Worm (Caenorhabditis elegans) whole organism, early embryonic: ENCODE data around the gene F13H10.3.
A peak's percentile ranks its signal among the peaks of the same experiment; 100 is the strongest.

ENCODE experiments used
- B0310.2 ChIP-seq: sonication (generic microtip); optimal IDR thresholded peaks from 2 replicates; lab custom pipeline; 2016; ENCODE audit warnings: mild to moderate bottlenecking, missing genetic modification characterization, missing compliant biosample characterization
- F13C5.2 ChIP-seq: sonication (generic microtip); optimal IDR thresholded peaks from 2 replicates; lab custom pipeline; 2017; ENCODE audit warnings: mild to moderate bottlenecking, missing genetic modification characterization, inconsistent platforms, missing compliant biosample characterization
- aly-1 ChIP-seq: sonication (generic microtip); optimal IDR thresholded peaks from 2 replicates; lab custom pipeline; 2016; ENCODE audit warnings: missing genetic modification characterization, missing compliant biosample characterization
- ama-1 ChIP-seq: fragments of 150-350 bp; optimal IDR thresholded peaks from 2 replicates; lab custom pipeline; 2014
- ceh-13 ChIP-seq: fragments of 200-800 bp; sonication (Bioruptor generic); optimal IDR thresholded peaks from 2 replicates; lab custom pipeline; 2018; ENCODE audit warnings: mild to moderate bottlenecking, missing genetic modification characterization, missing compliant biosample characterization
- ceh-36 ChIP-seq: sonication (generic microtip); optimal IDR thresholded peaks from 2 replicates; lab custom pipeline; 2016; ENCODE audit warnings: missing genetic modification characterization, inconsistent platforms, missing compliant biosample characterization
- ets-7 ChIP-seq: sonication (generic microtip); optimal IDR thresholded peaks from 2 replicates; lab custom pipeline; 2016; ENCODE audit warnings: missing genotype, missing genetic modification characterization, missing compliant biosample characterization
- flt-1 ChIP-seq: fragments of 200-800 bp; sonication (Bioruptor generic); IDR thresholded peaks from 2 replicates; pipeline ENCODE4 v1.3.6; 2022; ENCODE audit warnings: missing genetic modification characterization, missing compliant biosample characterization
- hmbx-1 ChIP-seq: sonication (generic microtip); optimal IDR thresholded peaks from 2 replicates; lab custom pipeline; 2016; ENCODE audit warnings: mild to moderate bottlenecking, missing genetic modification characterization, missing compliant biosample characterization
- hmg-4 ChIP-seq: fragments of 200-800 bp; sonication (Bioruptor generic); optimal IDR thresholded peaks from 2 replicates; lab custom pipeline; 2018; ENCODE audit warnings: mild to moderate bottlenecking, missing genetic modification characterization, missing compliant biosample characterization
- hnd-1 ChIP-seq: sonication (generic microtip); optimal IDR thresholded peaks from 2 replicates; lab custom pipeline; 2016; ENCODE audit warnings: missing genetic modification characterization, missing compliant biosample characterization
- pes-1 ChIP-seq: fragments of 200-800 bp; sonication (Bioruptor generic); IDR thresholded peaks from 2 replicates; pipeline ENCODE4 v1.3.6; 2022; ENCODE audit warnings: missing genetic modification reagents, missing genetic modification characterization, missing compliant biosample characterization
- scrt-1 ChIP-seq: fragments of 200-800 bp; sonication (Bioruptor generic); IDR thresholded peaks from 2 replicates; pipeline ENCODE4 v1.3.6; 2022; ENCODE audit warnings: missing genetic modification characterization, missing compliant biosample characterization
- sea-1 ChIP-seq: fragments of 200-800 bp; sonication (Bioruptor generic); conservative IDR thresholded peaks from 2 replicates; pipeline ENCODE4 v1.3.6; 2022; ENCODE audit warnings: missing genetic modification characterization, missing compliant biosample characterization
- tbx-11 ChIP-seq: fragments of 200-800 bp; sonication (Bioruptor generic); IDR thresholded peaks from 2 replicates; pipeline ENCODE4 v1.3.6; 2022; ENCODE audit warnings: missing genetic modification characterization, missing compliant biosample characterization
- tbx-37 ChIP-seq: fragments of 200-800 bp; sonication (Bioruptor generic); conservative IDR thresholded peaks from 2 replicates; pipeline ENCODE4 v1.3.6; 2022; ENCODE audit warnings: missing genetic modification reagents, missing genetic modification characterization, missing compliant biosample characterization
- tra-4 ChIP-seq: sonication (generic microtip); optimal IDR thresholded peaks from 2 replicates; lab custom pipeline; 2017; ENCODE audit warnings: missing genetic modification characterization, missing compliant biosample characterization

The F13H10.3 gene

DNA sequence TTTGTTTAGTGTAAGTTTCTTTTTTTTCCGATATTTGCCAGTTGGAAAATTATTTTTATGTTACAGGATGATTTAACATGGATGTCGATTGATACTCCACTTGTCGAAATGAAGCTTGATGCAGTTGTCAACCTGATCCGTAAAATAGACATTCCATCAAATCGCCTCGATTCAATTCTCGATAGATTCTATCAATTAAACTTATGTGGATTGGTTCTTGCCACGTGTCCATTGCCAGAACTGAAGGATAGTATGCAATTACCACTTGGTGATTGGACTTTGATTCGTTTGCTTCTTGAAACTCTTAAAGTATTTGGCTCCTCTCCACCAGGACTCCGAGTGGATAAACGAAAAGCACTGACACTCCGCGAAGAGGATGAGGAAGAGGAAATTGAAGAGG, 28.6 kb upstream of the F13H10.3 start:
- TF ChIP-seq ceh-36 (tag; lab: Kevin White, UChicago) = no peak
- TF ChIP-seq F13C5.2 (tag; lab: Kevin White, UChicago) = no peak
- no peak for TF ChIP-seq sea-1
- TF ChIP-seq ceh-13 = no peak
- no peak for TF ChIP-seq hmg-4 (GFP tag; lab: Kevin White, UChicago)
- no peak for TF ChIP-seq flt-1 (GFP tag; lab: Robert Waterston, UW)
- TF ChIP-seq pes-1 (GFP tag; lab: Robert Waterston, UW) = no peak
- TF ChIP-seq tra-4 (tag; lab: Kevin White, UChicago) = no peak
- TF ChIP-seq aly-1 (tag; lab: Kevin White, UChicago) = no peak
- no peak for TF ChIP-seq hnd-1
- no peak for TF ChIP-seq tbx-37 (GFP tag; lab: Robert Waterston, UW)

DNA sequence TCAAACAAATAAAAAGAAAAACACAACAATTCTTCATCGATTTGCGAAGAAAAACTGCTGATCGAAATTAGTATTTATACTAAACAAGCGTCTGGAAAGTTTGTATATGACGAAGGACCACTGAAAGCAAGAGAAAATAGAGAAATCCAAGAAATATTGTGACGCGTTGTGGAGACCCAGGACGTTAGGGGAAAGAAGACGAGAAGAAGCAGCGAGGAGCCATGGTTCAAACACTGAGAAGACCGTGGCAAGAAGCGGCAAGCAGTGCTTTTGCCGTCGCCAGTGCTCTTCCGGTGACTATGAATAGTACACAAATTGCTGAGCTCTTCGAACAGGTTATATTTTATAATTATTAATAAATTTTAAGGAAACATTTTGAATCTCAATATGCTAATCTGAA, 22.9 kb upstream of the F13H10.3 start:
- TF ChIP-seq tra-4 (tag; lab: Kevin White, UChicago) = no peak
- TF ChIP-seq ama-1 (lab: Kevin White, UChicago) = no peak
- no peak for TF ChIP-seq tbx-11 (GFP tag; lab: Robert Waterston, UW)
- TF ChIP-seq flt-1 (GFP tag; lab: Robert Waterston, UW) = no peak
- TF ChIP-seq aly-1 (tag; lab: Kevin White, UChicago) = no peak
- no peak for TF ChIP-seq sea-1

DNA sequence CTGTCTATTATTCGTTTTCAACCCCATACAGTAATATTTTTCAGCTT, 22.7 kb upstream of the F13H10.3 start, which contains the start of gene kdin-1:
Gene kdin-1 (plus strand): TSS at position 38 of the 47 bp plus-strand sequence.
- TF ChIP-seq hnd-1 = no peak
- TF ChIP-seq B0310.2 (tag; lab: Kevin White, UChicago) = no peak
- no peak for TF ChIP-seq sea-1
- no peak for TF ChIP-seq ets-7
- TF ChIP-seq hmg-4 (GFP tag; lab: Kevin White, UChicago) = no peak
- TF ChIP-seq F13C5.2 (tag; lab: Kevin White, UChicago) = no peak
- no peak for TF ChIP-seq aly-1 (tag; lab: Kevin White, UChicago)
- no peak for TF ChIP-seq ceh-36 (tag; lab: Kevin White, UChicago)
- no peak for TF ChIP-seq pes-1 (GFP tag; lab: Robert Waterston, UW)

DNA sequence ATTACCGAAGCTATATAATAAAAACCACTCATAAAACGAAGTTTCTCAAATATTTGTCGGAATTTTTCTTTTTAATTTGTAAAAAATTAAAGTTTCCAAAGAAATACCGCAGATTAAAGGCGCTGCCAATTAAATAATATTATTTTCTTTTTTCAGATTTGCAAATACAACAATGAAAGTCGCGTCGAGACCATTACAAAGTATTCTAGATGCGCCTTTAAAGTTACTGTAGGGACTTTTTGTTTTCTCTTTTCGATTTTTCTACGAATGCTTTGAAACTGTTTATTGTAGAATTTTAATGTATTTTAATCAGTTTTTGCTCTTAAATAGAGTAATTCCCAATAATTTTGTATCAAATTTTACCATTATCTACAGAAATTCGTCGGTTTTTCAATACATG, 22.5 kb upstream of the F13H10.3 start:
- TF ChIP-seq ets-7 (no peak), scrt-1 (GFP tag; lab: Robert Waterston, UW) (no peak), B0310.2 (tag; lab: Kevin White, UChicago) (no peak), tbx-11 (GFP tag; lab: Robert Waterston, UW) (no peak), ceh-36 (tag; lab: Kevin White, UChicago) (no peak), hmbx-1 (tag; lab: Kevin White, UChicago) (no peak), aly-1 (tag; lab: Kevin White, UChicago) (no peak), hmg-4 (GFP tag; lab: Kevin White, UChicago) (no peak)

DNA sequence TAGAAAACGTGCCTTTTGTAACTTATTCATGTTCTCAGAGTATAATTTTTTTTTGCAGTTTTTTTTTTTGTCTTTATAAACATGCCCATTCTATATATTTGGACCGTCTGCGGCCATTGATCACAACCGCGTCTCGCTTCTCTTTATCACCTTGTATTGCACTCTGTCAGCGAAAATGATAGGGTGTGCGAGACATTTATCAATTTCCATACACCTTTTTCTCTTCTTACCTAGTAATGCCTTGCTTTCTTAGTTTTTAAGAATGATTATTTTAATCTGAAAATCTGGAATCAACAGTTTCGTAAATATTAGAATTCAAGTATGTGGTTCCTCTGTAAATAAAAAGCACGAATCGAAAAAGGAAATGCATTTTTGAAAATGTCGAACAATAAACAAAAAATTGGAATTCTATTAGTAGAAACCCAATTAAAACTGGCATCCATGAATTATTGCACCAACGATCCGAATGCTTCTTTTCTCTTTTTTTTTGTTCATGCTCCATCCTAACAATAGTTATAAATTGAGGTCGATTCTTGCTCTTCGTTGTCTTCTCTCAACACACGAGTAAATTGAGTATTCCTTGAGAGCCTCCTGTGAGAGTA, 21.5 kb upstream of the F13H10.3 start:
- TF ChIP-seq ama-1 (lab: Kevin White, UChicago) (no peak), tbx-37 (GFP tag; lab: Robert Waterston, UW) (no peak), ets-7 (no peak), hnd-1 (no peak), F13C5.2 (tag; lab: Kevin White, UChicago) (no peak), scrt-1 (GFP tag; lab: Robert Waterston, UW) (no peak), hmg-4 (GFP tag; lab: Kevin White, UChicago) (no peak), B0310.2 (tag; lab: Kevin White, UChicago) (no peak), tbx-11 (GFP tag; lab: Robert Waterston, UW) (no peak), tra-4 (tag; lab: Kevin White, UChicago) (no peak), flt-1 (GFP tag; lab: Robert Waterston, UW) (no peak), sea-1 (no peak), pes-1 (GFP tag; lab: Robert Waterston, UW) (no peak)

- peak; percentile 8 for TF ChIP-seq F13C5.2 (tag; lab: Kevin White, UChicago)
- no peak for TF ChIP-seq sea-1
These were observed 20.5 kb upstream of the F13H10.3 start, which contains the start of gene fkb-1 for ce11 chrIV:11036222-11036621. Gene fkb-1, plus strand, starts transcription at chrIV:11036582.

DNA sequence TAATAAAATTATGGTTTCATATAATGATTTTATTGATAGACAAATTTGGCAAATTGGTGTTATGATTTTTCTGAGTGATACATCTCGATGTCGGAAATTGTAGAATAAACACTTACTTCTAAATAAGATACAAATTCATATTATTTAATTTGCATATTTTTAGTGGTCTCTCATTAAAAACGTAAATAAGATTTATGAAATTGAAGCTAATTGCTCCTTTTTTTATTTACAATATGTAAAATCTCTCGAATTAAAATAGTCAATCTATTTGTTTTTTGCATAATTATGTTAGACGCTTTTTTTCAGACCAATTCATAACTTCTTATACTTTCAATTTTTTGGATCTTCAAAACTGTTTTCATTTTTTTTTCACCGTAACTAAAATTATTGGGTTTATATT, 16.5 kb upstream of the F13H10.3 start, which contains the start of gene hrg-6:
Gene hrg-6 (plus strand): TSS at position 301 of the 400 bp plus-strand sequence.
- TF ChIP-seq flt-1 (GFP tag; lab: Robert Waterston, UW) (no peak), B0310.2 (tag; lab: Kevin White, UChicago) (no peak), scrt-1 (GFP tag; lab: Robert Waterston, UW) (no peak), ets-7 (no peak), ceh-36 (tag; lab: Kevin White, UChicago) (no peak), tbx-37 (GFP tag; lab: Robert Waterston, UW) (no peak), ceh-13 (no peak), hmg-4 (GFP tag; lab: Kevin White, UChicago) (no peak), hmbx-1 (tag; lab: Kevin White, UChicago) (no peak), pes-1 (GFP tag; lab: Robert Waterston, UW) (no peak), sea-1 (no peak)

- TF ChIP-seq pes-1 (GFP tag; lab: Robert Waterston, UW) (no peak), tbx-11 (GFP tag; lab: Robert Waterston, UW) (no peak), tbx-37 (GFP tag; lab: Robert Waterston, UW) (no peak), F13C5.2 (tag; lab: Kevin White, UChicago) (no peak)
These were observed 15.9 kb upstream of the F13H10.3 start for ce11 chrIV:11031640-11032039.

ce11 chrIV:11030893-11031292, 15.1 kb upstream of the F13H10.3 start, which contains the start of gene hrg-4:
Gene hrg-4, minus strand, starts transcription at chrIV:11030993.
- TF ChIP-seq hmg-4 (GFP tag; lab: Kevin White, UChicago) (no peak), ceh-13 (no peak), tra-4 (tag; lab: Kevin White, UChicago) (no peak), sea-1 (no peak), F13C5.2 (tag; lab: Kevin White, UChicago) (no peak), ets-7 (no peak), aly-1 (tag; lab: Kevin White, UChicago) (no peak), tbx-37 (GFP tag; lab: Robert Waterston, UW) (no peak), tbx-11 (GFP tag; lab: Robert Waterston, UW) (no peak)
